Worm (Caenorhabditis elegans): ENCODE data around the gene spin-1.

Gene spin-1

DNA sequence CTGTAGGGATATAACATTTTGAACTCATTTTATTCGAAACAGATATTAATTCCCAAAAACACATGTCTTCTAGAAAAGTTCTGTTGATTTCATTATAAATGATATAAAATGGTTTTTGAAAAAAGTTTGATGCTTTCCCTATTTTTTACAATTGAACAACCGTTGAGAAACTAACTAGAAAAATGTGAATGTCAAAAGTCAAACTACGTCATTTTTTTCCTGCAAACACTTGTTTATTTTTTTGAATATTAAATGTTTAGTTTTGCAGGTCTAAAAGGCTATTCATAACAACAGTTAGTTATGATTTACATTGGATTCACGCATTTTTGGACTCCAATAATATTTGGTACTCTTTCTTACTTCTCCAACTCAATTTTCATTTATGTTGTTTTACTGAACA lies 48.1 kb downstream of the spin-1 start, which contains the start of gene srj-4:
Gene srj-4 (plus strand): TSS at position 301 of the 400 bp plus-strand sequence.
- TF ChIP-seq nhr-90 (tag; optimal IDR thresholded peaks at IDR 0.05; ENCODE audit: poor library complexity): no peak
- TF ChIP-seq ceh-90 (tag; optimal IDR thresholded peaks at IDR 0.05): no peak
- TF ChIP-seq mef-2 (tag; optimal IDR thresholded peaks at IDR 0.05): no peak
- TF ChIP-seq mab-9 (GFP tag; IDR thresholded peaks at IDR 0.05): no peak
- TF ChIP-seq ces-1 (GFP tag; optimal IDR thresholded peaks at IDR 0.05): no peak

ce11 chrV:12167031-12167430 lies 52.2 kb downstream of the spin-1 start:
- TF ChIP-seq ceh-8 (GFP tag; optimal IDR thresholded peaks at IDR 0.05): peak; percentile 43
- TF ChIP-seq zag-1 (tag; optimal IDR thresholded peaks at IDR 0.05): no peak
- TF ChIP-seq unc-62 (GFP tag; optimal IDR thresholded peaks at IDR 0.05): no peak
